Fruit fly (Drosophila melanogaster): ENCODE data around the gene SmydA-2.

SmydA-2 gene

dm6 chr3L:19042501-19042900 is 39.4 kb upstream of the SmydA-2 start (continued):
- TF ChIP-seq CG11294 (GFP tag; IDR thresholded peaks at IDR 0.05) (peak; percentile 71), CG9139 (GFP tag; optimal IDR thresholded peaks at IDR 0.05) (peak; percentile 93), Hr39 (GFP tag; optimal IDR thresholded peaks at IDR 0.05) (peak; percentile 78), fd85E (GFP tag; optimal IDR thresholded peaks at IDR 0.05) (peak; percentile 67), svp (GFP tag) (peak; percentile 94), Ets21C (GFP tag; optimal IDR thresholded peaks at IDR 0.05) (peak; percentile 78), lz (GFP tag; optimal IDR thresholded peaks at IDR 0.05) (peak; percentile 92), CG8632 (GFP tag; optimal IDR thresholded peaks at IDR 0.05) (peak; percentile 95), CG6792 (GFP tag; optimal IDR thresholded peaks at IDR 0.05) (peak; percentile 93), Eip93F (GFP tag; optimal IDR thresholded peaks at IDR 0.05) (peak; percentile 66), CG6854 (GFP tag; optimal IDR thresholded peaks at IDR 0.05) (peak; percentile 78), CG32006 (GFP tag; optimal IDR thresholded peaks at IDR 0.05) (peak; percentile 97), fkh (GFP tag; optimal IDR thresholded peaks at IDR 0.05) (peak; percentile 14), pdm3 (GFP tag; optimal IDR thresholded peaks at IDR 0.05) (peak; percentile 89), Met (GFP tag; optimal IDR thresholded peaks at IDR 0.05) (peak; percentile 91), salr (GFP tag; optimal IDR thresholded peaks at IDR 0.05) (peak; percentile 65 to 93), CG6808 (GFP tag; optimal IDR thresholded peaks at IDR 0.05) (peak; percentile 95), acj6 (GFP tag; optimal IDR thresholded peaks at IDR 0.05) (peak; percentile 92), CG3919 (GFP tag; optimal IDR thresholded peaks at IDR 0.05) (peak; percentile 95), CG10631 (GFP tag; optimal IDR thresholded peaks at IDR 0.05) (peak; percentile 96), Sox15 (GFP tag; optimal IDR thresholded peaks at IDR 0.05) (peak; percentile 83), CG8319 (GFP tag; optimal IDR thresholded peaks at IDR 0.05) (peak; percentile 89), CG6163 (GFP tag; IDR thresholded peaks at IDR 0.05) (peak; percentile 87), Lpt (GFP tag; optimal IDR thresholded peaks at IDR 0.05) (peak; percentile 89), dac (GFP tag; optimal IDR thresholded peaks at IDR 0.05) (peak; percentile 88), CG3032 (tag; optimal IDR thresholded peaks at IDR 0.05) (peak; percentile 98), eg (GFP tag; IDR thresholded peaks at IDR 0.05) (peak; percentile 86), topi (GFP tag; optimal IDR thresholded peaks at IDR 0.05) (peak; percentile 90), OdsH (GFP tag; optimal IDR thresholded peaks at IDR 0.05) (peak; percentile 93), ss (GFP tag; optimal IDR thresholded peaks at IDR 0.05) (peak; percentile 94 to 95), Smox (GFP tag; optimal IDR thresholded peaks at IDR 0.05) (peak; percentile 89), CG34406 (GFP tag; optimal IDR thresholded peaks at IDR 0.05) (peak; percentile 96), dsx (GFP tag; optimal IDR thresholded peaks at IDR 0.05; ENCODE audit: poor library complexity, severe bottlenecking) (peak; percentile 95)

- TF ChIP-seq Ets96B (tag; optimal IDR thresholded peaks at IDR 0.05) (peak; percentile 89), Met (GFP tag; optimal IDR thresholded peaks at IDR 0.05) (peak; percentile 91), Eip93F (GFP tag; optimal IDR thresholded peaks at IDR 0.05) (peak; percentile 64), CG7368 (GFP tag; optimal IDR thresholded peaks at IDR 0.05) (peak; percentile 87), esn (GFP tag; optimal IDR thresholded peaks at IDR 0.05) (peak; percentile 93), CG10669 (GFP tag; optimal IDR thresholded peaks at IDR 0.05) (peak; percentile 85), Sox102F (GFP tag; optimal IDR thresholded peaks at IDR 0.05) (peak; percentile 83), CG6163 (GFP tag; IDR thresholded peaks at IDR 0.05) (no peak), CG8119 (GFP tag; IDR thresholded peaks at IDR 0.05) (peak; percentile 76; the same call in 2 of the 3 replicates), CG3919 (GFP tag; optimal IDR thresholded peaks at IDR 0.05) (peak; percentile 90), CG31627 (GFP tag; optimal IDR thresholded peaks at IDR 0.05) (peak; percentile 81), CG6276 (GFP tag; optimal IDR thresholded peaks at IDR 0.05) (peak; percentile 83), Eip75B (GFP tag; optimal IDR thresholded peaks at IDR 0.05) (peak; percentile 89), CG6854 (GFP tag; optimal IDR thresholded peaks at IDR 0.05) (peak; percentile 9), Blimp-1 (GFP tag; optimal IDR thresholded peaks at IDR 0.05) (peak; percentile 59), CG16779 (tag; optimal IDR thresholded peaks at IDR 0.05) (peak; percentile 72), Sox14 (GFP tag; optimal IDR thresholded peaks at IDR 0.05) (peak; percentile 90), topi (GFP tag; optimal IDR thresholded peaks at IDR 0.05) (peak; percentile 91), Hr39 (GFP tag; optimal IDR thresholded peaks at IDR 0.05) (peak; percentile 78), fd59A (GFP tag; optimal IDR thresholded peaks at IDR 0.05) (peak; percentile 90), CG32006 (GFP tag; optimal IDR thresholded peaks at IDR 0.05) (peak; percentile 94), CG8632 (GFP tag; optimal IDR thresholded peaks at IDR 0.05) (peak; percentile 90), CG3032 (tag; optimal IDR thresholded peaks at IDR 0.05) (peak; percentile 88), Gug (GFP tag; IDR thresholded peaks at IDR 0.05) (0 out of 2 replicates have a peak, but pooled peaks have one; percentile 23), Smox (GFP tag; optimal IDR thresholded peaks at IDR 0.05) (peak; percentile 88), CG11294 (GFP tag; IDR thresholded peaks at IDR 0.05) (no peak), OdsH (GFP tag; optimal IDR thresholded peaks at IDR 0.05) (peak; percentile 90)
These were observed 38.8 kb upstream of the SmydA-2 start for dm6 chr3L:19041665-19042385.
